Fruit fly (Drosophila melanogaster): ENCODE data around the gene CG4199.
A peak's percentile ranks its signal among the peaks of the same experiment; 100 is the strongest.

Gene CG4199

DNA sequence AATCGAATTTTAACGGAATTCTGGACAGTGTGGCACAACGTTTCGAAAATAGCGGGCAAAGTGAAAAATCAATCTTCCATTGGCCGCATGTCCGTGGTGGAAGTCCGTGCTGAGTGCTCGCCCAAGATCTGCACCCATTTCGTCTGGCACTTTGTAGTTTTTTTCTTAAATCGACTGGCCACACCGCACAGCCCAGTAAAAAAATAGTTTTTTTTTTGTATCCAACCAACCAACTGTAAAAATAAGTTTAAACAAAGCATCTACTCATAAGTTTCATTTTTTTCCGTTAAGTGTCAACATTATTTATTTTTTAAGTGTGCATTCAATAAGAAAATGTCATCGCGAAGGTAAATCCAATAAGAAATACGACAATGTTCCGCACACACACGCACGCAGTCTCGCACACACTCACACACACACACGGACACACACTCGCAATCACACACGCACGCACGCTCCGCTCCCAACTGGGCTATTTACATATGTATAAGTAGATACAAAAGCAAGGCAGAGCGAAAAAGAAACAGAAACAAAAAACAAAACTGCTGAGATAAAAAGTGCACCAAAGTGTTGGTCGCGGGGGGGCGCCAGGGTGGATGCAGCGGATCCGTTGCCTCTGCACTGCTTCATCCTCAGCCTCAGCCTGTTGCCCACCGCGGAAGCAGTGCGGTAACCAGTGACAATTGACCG is 20.9 kb upstream of the CG4199 start, which contains the start of gene csw (continued):
- TF ChIP-seq crc (GFP tag; optimal IDR thresholded peaks at IDR 0.05) (no peak), NfI (GFP tag; optimal IDR thresholded peaks at IDR 0.05) (peak; percentile 41), CG12659 (GFP tag; optimal IDR thresholded peaks at IDR 0.05) (peak; percentile 85), CG10462 (GFP tag; optimal IDR thresholded peaks at IDR 0.05) (no peak), CG14441 (GFP tag; IDR thresholded peaks at IDR 0.05) (0 out of 2 replicates have a peak, but pooled peaks have one; percentile 12), CG12744 (GFP tag; optimal IDR thresholded peaks at IDR 0.05) (no peak), wor (GFP tag; IDR thresholded peaks at IDR 0.05) (no peak), CG12155 (GFP tag; optimal IDR thresholded peaks at IDR 0.05) (peak; percentile 47), CG12391 (tag; optimal IDR thresholded peaks at IDR 0.05) (peak; percentile 33), CG3065 (GFP tag; optimal IDR thresholded peaks at IDR 0.05) (no peak), CG7786 (GFP tag; optimal IDR thresholded peaks at IDR 0.05) (peak; percentile 51), lilli (GFP tag; optimal IDR thresholded peaks at IDR 0.05) (peak; percentile 64), CG10431 (GFP tag; optimal IDR thresholded peaks at IDR 0.05) (no peak), B-H2 (GFP tag; optimal IDR thresholded peaks at IDR 0.05) (peak; percentile 57), tna (GFP tag; IDR thresholded peaks at IDR 0.05; ENCODE audit: partially characterized antibody) (no peak), CG17829 (tag; optimal IDR thresholded peaks at IDR 0.05) (no peak), HLH54F (GFP tag; optimal IDR thresholded peaks at IDR 0.05) (peak; percentile 49), pum (GFP tag; optimal IDR thresholded peaks at IDR 0.05) (peak; percentile 53), her (GFP tag; optimal IDR thresholded peaks at IDR 0.05) (peak; percentile 63), CG32532 (GFP tag; IDR thresholded peaks at IDR 0.05) (no peak), usp (GFP tag; optimal IDR thresholded peaks at IDR 0.05) (no peak), yki (optimal IDR thresholded peaks at IDR 0.05) (no peak), nau (GFP tag; optimal IDR thresholded peaks at IDR 0.05) (no peak), Tbp (GFP tag; optimal IDR thresholded peaks at IDR 0.05) (no peak), Hand (GFP tag; optimal IDR thresholded peaks at IDR 0.05) (no peak), Sry-δ (GFP tag; optimal IDR thresholded peaks at IDR 0.05) (peak; percentile 69), gcm2 (GFP tag; optimal IDR thresholded peaks at IDR 0.05) (no peak), Med (GFP tag) (peak; percentile 96), CG10209 (GFP tag; optimal IDR thresholded peaks at IDR 0.05) (no peak), slp2 (GFP tag; optimal IDR thresholded peaks at IDR 0.05) (no peak), bigmax (GFP tag; optimal IDR thresholded peaks at IDR 0.05) (no peak), Dll (GFP tag; IDR thresholded peaks at IDR 0.05; ENCODE audit: partially characterized antibody) (no peak), CG1529 (GFP tag; optimal IDR thresholded peaks at IDR 0.05) (no peak), CG6791 (GFP tag; IDR thresholded peaks at IDR 0.05; ENCODE audit: partially characterized antibody) (0 out of 3 replicates have a peak, but pooled peaks have one; percentile 31), CG12219 (GFP tag; optimal IDR thresholded peaks at IDR 0.05) (no peak), Dip3 (GFP tag; optimal IDR thresholded peaks at IDR 0.05) (peak; percentile 3), CG16863 (GFP tag; optimal IDR thresholded peaks at IDR 0.05) (no peak), Kr (GFP tag; optimal IDR thresholded peaks at IDR 0.05) (no peak), Opbp (GFP tag; IDR thresholded peaks at IDR 0.05; ENCODE audit: partially characterized antibody) (0 out of 3 replicates have a peak, but pooled peaks have one; percentile 50), CG18619 (GFP tag; optimal IDR thresholded peaks at IDR 0.05) (peak; percentile 29), jigr1 (GFP tag; IDR thresholded peaks at IDR 0.05) (no peak), jumu (GFP tag; optimal IDR thresholded peaks at IDR 0.05) (peak; percentile 42), ewg (GFP tag; optimal IDR thresholded peaks at IDR 0.05) (peak; percentile 61), Sin3A (optimal IDR thresholded peaks at IDR 0.05) (peak; percentile 62), Sox100B (GFP tag; optimal IDR thresholded peaks at IDR 0.05) (no peak), emc (GFP tag; optimal IDR thresholded peaks at IDR 0.05) (peak; percentile 29), CG4854 (GFP tag; optimal IDR thresholded peaks at IDR 0.05) (peak; percentile 7), CG31365 (tag; optimal IDR thresholded peaks at IDR 0.05) (peak; percentile 91), vvl (GFP tag; IDR thresholded peaks at IDR 0.05) (peak; percentile 25; the same call in 1 of the 2 replicates), Atf6 (GFP tag; IDR thresholded peaks at IDR 0.05) (no peak), seq (GFP tag; IDR thresholded peaks at IDR 0.05) (0 out of 2 replicates have a peak, but pooled peaks have one; percentile 26)

Data from whole organism, embryonic.